Fruit fly (Drosophila melanogaster) ovary, adult (tissue): ENCODE data around the gene CG11839.

Experiments used
- CG17801 ChIP-seq: fragments of 200-800 bp; optimal IDR thresholded peaks from 2 replicates; lab custom pipeline; 2019; ENCODE audit warnings: missing biosample characterization, mild to moderate bottlenecking, missing genetic modification characterization, moderate library complexity; ENCODE audit not compliant: partially characterized antibody

Gene CG11839

dm6 chr3R:25097486-25097885, 27.8 kb downstream of the CG11839 start, which contains the start of the genes CG33095 and CG33096:
Gene CG33095 (plus strand): TSS chr3R:25097672.
Gene CG33096 (plus strand): TSS chr3R:25097672.
- peak; percentile 20 for TF ChIP-seq CG17801 (GFP tag; lab: Kevin White, UChicago)

DNA sequence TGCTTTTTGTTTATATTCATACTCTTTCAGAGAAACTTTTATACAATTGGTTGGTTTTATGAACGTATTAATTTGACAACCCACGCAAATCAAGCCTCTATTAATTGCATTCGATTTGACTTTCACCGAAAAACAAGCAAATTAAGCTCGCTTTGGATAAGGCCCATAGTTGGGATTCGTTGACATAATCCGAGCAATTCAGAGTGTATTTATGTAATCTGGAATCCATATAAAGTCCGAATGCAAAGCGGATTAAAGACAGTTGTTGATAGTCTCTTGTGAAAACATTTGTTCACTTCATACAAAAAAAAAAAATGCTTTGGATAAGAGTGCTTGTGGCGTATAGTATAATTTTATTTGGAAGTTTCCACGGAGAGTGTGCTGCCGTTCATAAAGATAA, 32.5 kb downstream of the CG11839 start, which contains the start of gene CG45095:
CG45095 (plus strand) TSS at position 301 of the 400 bp plus-strand sequence.
- TF ChIP-seq CG17801 (GFP tag; lab: Kevin White, UChicago): no peak

DNA sequence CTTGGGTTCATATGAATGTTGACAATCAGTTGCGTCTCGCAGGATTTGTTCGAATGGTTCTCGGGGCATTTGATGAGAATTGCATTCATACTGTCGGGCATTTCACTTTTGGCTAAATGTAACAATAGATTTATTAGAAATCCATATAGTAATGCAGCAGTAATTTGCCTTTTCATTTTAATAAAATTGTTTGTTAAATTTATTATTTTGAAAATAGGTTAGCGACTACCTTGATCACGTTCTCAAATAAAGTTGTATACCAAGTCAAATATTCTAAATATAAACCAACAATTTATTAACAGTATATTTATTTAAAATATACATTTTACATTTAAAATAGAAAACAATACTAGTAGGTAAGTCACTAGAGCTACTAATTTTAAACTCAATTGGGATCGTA, 39.2 kb downstream of the CG11839 start, which contains the start of gene CG34027:
CG34027 (minus strand) TSS at position 101 of the 400 bp plus-strand sequence.
- TF ChIP-seq CG17801 (GFP tag; lab: Kevin White, UChicago): no peak

- no peak for TF ChIP-seq CG17801 (GFP tag; lab: Kevin White, UChicago)
These were observed 42.8 kb downstream of the CG11839 start, which contains the start of gene Nepl16 for dm6 chr3R:25112466-25112939. Gene Nepl16 (minus strand): TSS chr3R:25112516.
